Fruit fly (Drosophila melanogaster) whole organism, embryonic: ENCODE data around the gene Dhdds.
A peak's percentile ranks its signal among the peaks of the same experiment; 100 is the strongest.

Experiments used
- ATbp ChIP-seq: fragments of 200-800 bp; sonication (Bioruptor generic); optimal IDR thresholded peaks from 2 replicates; lab custom pipeline; 2017; ENCODE audit warnings: missing biosample characterization, mild to moderate bottlenecking, missing genetic modification characterization, missing genetic modification reagents
- CG1024 ChIP-seq: fragments of 200-800 bp; sonication (Bioruptor generic); IDR thresholded peaks from 2 replicates; pipeline ENCODE4 v1.3.6; 2022; ENCODE audit warnings: missing biosample characterization, missing genetic modification characterization
- CG10267 ChIP-seq: fragments of 200-800 bp; sonication (Bioruptor generic); optimal IDR thresholded peaks from 2 replicates; lab custom pipeline; 2018; ENCODE audit warnings: missing biosample characterization, mild to moderate bottlenecking, missing genetic modification characterization, moderate library complexity
- CG10366 ChIP-seq: fragments of 200-800 bp; sonication (Bioruptor generic); IDR thresholded peaks from 2 replicates; pipeline ENCODE4 v1.3.6; 2022; ENCODE audit warnings: missing biosample characterization, missing genetic modification characterization
- CG10979 ChIP-seq: fragments of 200-800 bp; sonication (Bioruptor generic); optimal IDR thresholded peaks from 2 replicates; lab custom pipeline; 2018; ENCODE audit warnings: missing biosample characterization, mild to moderate bottlenecking, missing genetic modification characterization, moderate library complexity
- CG11504 ChIP-seq: fragments of 200-800 bp; sonication (Bioruptor generic); optimal IDR thresholded peaks from 3 replicates; lab custom pipeline; 2019; ENCODE audit warnings: missing biosample characterization, mild to moderate bottlenecking, missing genetic modification characterization, moderate library complexity
- CG12769 ChIP-seq: fragments of 200-800 bp; sonication (Bioruptor generic); optimal IDR thresholded peaks from 2 replicates; lab custom pipeline; 2019; ENCODE audit warnings: missing biosample characterization, mild to moderate bottlenecking, missing genetic modification characterization, moderate library complexity
- CG13424 ChIP-seq: fragments of 200-800 bp; sonication (Bioruptor generic); optimal IDR thresholded peaks from 2 replicates; lab custom pipeline; 2019; ENCODE audit warnings: missing biosample characterization, mild to moderate bottlenecking, missing genetic modification characterization, moderate library complexity
- CG14710 ChIP-seq: fragments of 200-800 bp; sonication (Bioruptor generic); optimal IDR thresholded peaks from 3 replicates; lab custom pipeline; 2019; ENCODE audit warnings: missing biosample characterization, mild to moderate bottlenecking, missing genetic modification characterization, moderate library complexity
- CG1529 ChIP-seq: fragments of 200-800 bp; sonication (Bioruptor generic); optimal IDR thresholded peaks from 3 replicates; lab custom pipeline; 2018; ENCODE audit warnings: missing biosample characterization, missing genetic modification characterization
- CG16863 ChIP-seq: fragments of 200-800 bp; sonication (Bioruptor generic); optimal IDR thresholded peaks from 3 replicates; lab custom pipeline; 2016; ENCODE audit warnings: missing biosample characterization, missing genetic modification characterization
- CG17359 ChIP-seq: fragments of 200-800 bp; sonication (Bioruptor generic); optimal IDR thresholded peaks from 3 replicates; lab custom pipeline; 2018; ENCODE audit warnings: missing biosample characterization, mild to moderate bottlenecking, missing genetic modification characterization, moderate library complexity
- CG17361 ChIP-seq: fragments of 200-800 bp; sonication (Bioruptor generic); IDR thresholded peaks from 3 replicates; pipeline ENCODE4 v1.3.6; 2022; ENCODE audit warnings: missing biosample characterization, missing genetic modification characterization
- CG18262 ChIP-seq: fragments of 200-800 bp; optimal IDR thresholded peaks from 3 replicates; lab custom pipeline; 2019; ENCODE audit warnings: missing biosample characterization, mild to moderate bottlenecking, missing genetic modification characterization, moderate library complexity
- CG2875 ChIP-seq: fragments of 200-800 bp; sonication (Bioruptor generic); optimal IDR thresholded peaks from 2 replicates; lab custom pipeline; 2017; ENCODE audit warnings: missing biosample characterization, mild to moderate bottlenecking, missing genetic modification characterization, missing genetic modification reagents
- CG3065 ChIP-seq: fragments of 200-800 bp; sonication (Bioruptor generic); optimal IDR thresholded peaks from 2 replicates; lab custom pipeline; 2016; ENCODE audit warnings: missing biosample characterization, missing genetic modification characterization
- CG32532 ChIP-seq: fragments of 200-800 bp; sonication (Bioruptor generic); IDR thresholded peaks from 2 replicates; pipeline ENCODE4 v1.3.6; 2022; ENCODE audit warnings: missing biosample characterization, missing genetic modification characterization
- CG43689 ChIP-seq: fragments of 200-800 bp; sonication (Bioruptor generic); IDR thresholded peaks from 2 replicates; pipeline ENCODE4 v1.3.6; 2022; ENCODE audit warnings: missing biosample characterization, missing genetic modification characterization
- CG4424 ChIP-seq: fragments of 200-800 bp; sonication (Bioruptor generic); optimal IDR thresholded peaks from 3 replicates; lab custom pipeline; 2016; ENCODE audit warnings: missing biosample characterization, missing genetic modification characterization
- CG8388 ChIP-seq: fragments of 200-800 bp; sonication (Bioruptor generic); optimal IDR thresholded peaks from 2 replicates; lab custom pipeline; 2019; ENCODE audit warnings: missing biosample characterization, mild to moderate bottlenecking, missing genetic modification characterization, moderate library complexity
- CG8924 ChIP-seq: fragments of 200-800 bp; optimal IDR thresholded peaks from 3 replicates; lab custom pipeline; 2019; ENCODE audit warnings: missing biosample characterization, mild to moderate bottlenecking, missing genetic modification characterization, moderate library complexity
- Eip74EF ChIP-seq, 2 experiments: fragments of 200-800 bp in 1 of 2; fragments of >200 bp in 1 of 2; sonication (Bioruptor generic) in 1 of 2; optimal IDR thresholded peaks; 2 replicates each; lab custom pipeline; 2017 to 2019; ENCODE audit warnings: missing biosample characterization in 2 of 2, missing genetic modification characterization in 2 of 2, mild to moderate bottlenecking in 1 of 2, moderate library complexity in 1 of 2
- Gug ChIP-seq: fragments of 200-800 bp; sonication (Bioruptor generic); IDR thresholded peaks from 4 replicates; pipeline ENCODE4 v1.3.6; 2022; ENCODE audit warnings: missing biosample characterization, missing genetic modification characterization
- HLH3B ChIP-seq: fragments of 200-800 bp; sonication (Bioruptor generic); IDR thresholded peaks from 2 replicates; pipeline ENCODE4 v1.3.6; 2022; ENCODE audit warnings: missing biosample characterization, missing genetic modification characterization
- Med ChIP-seq: fragments of 200-800 bp; sonication (Bioruptor generic); peaks from one replicate; lab custom pipeline; 2016; ENCODE audit warnings: missing biosample characterization, missing genetic modification characterization, mild to moderate bottlenecking, inconsistent platforms, moderate library complexity
- NK7.1 ChIP-seq: fragments of 200-800 bp; sonication (Bioruptor generic); optimal IDR thresholded peaks from 3 replicates; lab custom pipeline; 2016; ENCODE audit warnings: missing biosample characterization, missing genetic modification characterization
- Oli ChIP-seq: fragments of 200-800 bp; sonication (Bioruptor generic); optimal IDR thresholded peaks from 2 replicates; lab custom pipeline; 2018; ENCODE audit warnings: missing biosample characterization, mild to moderate bottlenecking, missing genetic modification characterization, moderate library complexity
- Sox100B ChIP-seq: fragments of 200-800 bp; sonication (Bioruptor generic); optimal IDR thresholded peaks from 3 replicates; lab custom pipeline; 2018; ENCODE audit warnings: missing biosample characterization, mild to moderate bottlenecking, missing genetic modification characterization
- Sox102F ChIP-seq: fragments of 200-800 bp; sonication (Bioruptor generic); optimal IDR thresholded peaks from 2 replicates; lab custom pipeline; 2018; ENCODE audit warnings: missing biosample characterization, mild to moderate bottlenecking, missing genetic modification characterization, moderate library complexity
- al ChIP-seq: fragments of 200-800 bp; sonication (Bioruptor generic); IDR thresholded peaks from 2 replicates; pipeline ENCODE4 v1.3.6; 2022; ENCODE audit warnings: missing biosample characterization, missing genetic modification characterization
- ara ChIP-seq: fragments of 200-800 bp; sonication (Bioruptor generic); IDR thresholded peaks from 2 replicates; pipeline ENCODE4 v1.3.6; 2022; ENCODE audit warnings: missing biosample characterization, missing genetic modification characterization
- az2 ChIP-seq: fragments of 200-800 bp; sonication (Bioruptor generic); optimal IDR thresholded peaks from 3 replicates; lab custom pipeline; 2016; ENCODE audit warnings: missing biosample characterization, missing genetic modification characterization
- bsh ChIP-seq, 2 experiments: fragments of 200-800 bp; sonication (Bioruptor generic); optimal IDR thresholded peaks; 2 replicates each; lab custom pipeline; 2017 to 2018; ENCODE audit warnings: mild to moderate bottlenecking in 2 of 2, missing biosample characterization in 2 of 2, missing genetic modification characterization in 2 of 2, moderate library complexity in 1 of 2
- chif ChIP-seq, 2 experiments: fragments of 200-800 bp; sonication (Bioruptor generic); optimal IDR thresholded peaks; 3 replicates each; lab custom pipeline; 2016; ENCODE audit warnings: missing biosample characterization in 2 of 2, missing genetic modification characterization in 2 of 2
- chn ChIP-seq: fragments of 200-800 bp; sonication (Bioruptor generic); optimal IDR thresholded peaks from 2 replicates; lab custom pipeline; 2016; ENCODE audit warnings: missing biosample characterization, missing genetic modification characterization
- ems ChIP-seq: fragments of 200-800 bp; sonication (Bioruptor generic); optimal IDR thresholded peaks from 3 replicates; lab custom pipeline; 2016; ENCODE audit warnings: missing biosample characterization, missing genetic modification characterization
- ewg ChIP-seq: fragments of 200-800 bp; sonication (Bioruptor generic); optimal IDR thresholded peaks from 3 replicates; lab custom pipeline; 2017; ENCODE audit warnings: mild to moderate bottlenecking, missing biosample characterization, missing genetic modification reagents, missing genetic modification characterization
- gsb-n ChIP-seq: fragments of 200-800 bp; sonication (Bioruptor generic); optimal IDR thresholded peaks from 3 replicates; lab custom pipeline; 2018; ENCODE audit warnings: missing biosample characterization, mild to moderate bottlenecking, missing genetic modification characterization
- otp ChIP-seq: fragments of 200-800 bp; sonication (Bioruptor generic); IDR thresholded peaks from 3 replicates; pipeline ENCODE4, ENCODE4 v1.3.6; 2022; ENCODE audit warnings: missing biosample characterization, missing genetic modification characterization
- row ChIP-seq: fragments of 200-800 bp; sonication (Bioruptor generic); IDR thresholded peaks from 3 replicates; pipeline ENCODE4 v1.3.6; 2022; ENCODE audit warnings: missing biosample characterization, missing genetic modification characterization
- sc ChIP-seq, 3 experiments: fragments of >200 bp in 2 of 3; fragments of 200-800 bp in 1 of 3; sonication (Bioruptor generic) in 1 of 3; optimal IDR thresholded peaks; 2 replicates in 2 of 3; 3 replicates in 1 of 3; lab custom pipeline; 2017; ENCODE audit warnings: mild to moderate bottlenecking in 1 of 3, missing biosample characterization in 1 of 3, missing genetic modification characterization in 1 of 3, missing genetic modification reagents in 1 of 3
- sens ChIP-seq: fragments of 200-800 bp; sonication (Bioruptor generic); peaks from one replicate; lab custom pipeline; 2016; ENCODE audit warnings: missing biosample characterization, missing genetic modification characterization
- sim ChIP-seq: fragments of 200-800 bp; sonication (Bioruptor generic); IDR thresholded peaks from 2 replicates; pipeline ENCODE4 v1.3.6; 2022; ENCODE audit warnings: missing biosample characterization, missing genetic modification characterization
- sisA ChIP-seq: fragments of 200-800 bp; sonication (Bioruptor generic); IDR thresholded peaks from 2 replicates; pipeline ENCODE4 v1.3.6; 2022; ENCODE audit warnings: missing biosample characterization, missing genetic modification characterization
- tll ChIP-seq, 2 experiments: fragments of 200-800 bp in 1 of 2; fragments of >200 bp in 1 of 2; sonication (Bioruptor generic) in 1 of 2; optimal IDR thresholded peaks; 2 replicates each; lab custom pipeline; 2017 to 2019; ENCODE audit warnings: missing biosample characterization in 2 of 2, missing genetic modification characterization in 2 of 2, mild to moderate bottlenecking in 1 of 2, moderate library complexity in 1 of 2
- trem ChIP-seq: fragments of 200-800 bp; optimal IDR thresholded peaks from 3 replicates; lab custom pipeline; 2019; ENCODE audit warnings: missing biosample characterization, mild to moderate bottlenecking, missing genetic modification characterization, moderate library complexity
- vnd ChIP-seq: fragments of 200-800 bp; sonication (Bioruptor generic); IDR thresholded peaks from 3 replicates; pipeline ENCODE4 v1.3.6; 2022; ENCODE audit warnings: missing biosample characterization, missing genetic modification characterization; ENCODE audit not compliant: partially characterized antibody

Dhdds gene

dm6 chrX:7975516-7976257, 42.5 kb upstream of the Dhdds start:
- TF ChIP-seq trem (tag; lab: Kevin White, UChicago) (peak; percentile 4), row (GFP tag; lab: Robert Waterston, UW) (peak; percentile 32; the same call in 1 of the 3 replicates), CG3065 (GFP tag; lab: Kevin White, UChicago) (no peak), CG10366 (GFP tag; lab: Robert Waterston, UW) (peak; percentile 36; the same call in 1 of the 2 replicates), CG18262 (peak; percentile 49), CG32532 (GFP tag; lab: Robert Waterston, UW) (no peak), sisA (GFP tag; lab: Robert Waterston, UW) (peak; percentile 48), sens (GFP tag; lab: Kevin White, UChicago) (peak; percentile 91), ems (peak; percentile 9), tll (GFP tag; optimal IDR thresholded peaks at IDR 0.05; lab: Kevin White, UChicago) (no peak), CG12769 (tag; lab: Kevin White, UChicago) (no peak), NK7.1 (GFP tag; lab: Kevin White, UChicago) (no peak), sc (optimal IDR thresholded peaks at IDR 0.05; lab: Kevin White, UChicago) (no peak), sc (GFP tag; optimal IDR thresholded peaks at IDR 0.05; lab: Kevin White, UChicago) (no peak), ewg (GFP tag; lab: Kevin White, UChicago) (peak; percentile 10), sim (GFP tag; lab: Robert Waterston, UW) (0 out of 2 replicates have a peak, but pooled peaks have one; percentile 20), CG13424 (tag; lab: Kevin White, UChicago) (peak; percentile 21), Med (GFP tag; lab: Kevin White, UChicago) (peak; percentile 77), ATbp (peak; percentile 34), bsh (GFP tag; optimal IDR thresholded peaks at IDR 0.05; lab: Kevin White, UChicago) (peak in 1 of 2 experiments; percentile 73), CG17361 (GFP tag; lab: Robert Waterston, UW) (0 out of 3 replicates have a peak, but pooled peaks have one; percentile 33), CG16863 (GFP tag; lab: Kevin White, UChicago) (no peak), Oli (tag; lab: Kevin White, UChicago) (peak; percentile 42), CG43689 (GFP tag; lab: Robert Waterston, UW) (0 out of 2 replicates have a peak, but pooled peaks have one; percentile 8), Sox100B (GFP tag; lab: Kevin White, UChicago) (peak; percentile 10), chif (GFP tag; optimal IDR thresholded peaks at IDR 0.05; lab: Kevin White, UChicago) (peak in 1 of 2 experiments; percentile 31), az2 (peak; percentile 38), gsb-n (tag; lab: Kevin White, UChicago) (peak; percentile 31), CG1529 (GFP tag; lab: Kevin White, UChicago) (peak; percentile 2), CG1024 (GFP tag; lab: Robert Waterston, UW) (0 out of 2 replicates have a peak, but pooled peaks have one; percentile 4), CG10267 (peak; percentile 20), CG8924 (tag; lab: Kevin White, UChicago) (peak; percentile 8), vnd (GFP tag; lab: Robert Waterston, UW) (no peak), al (GFP tag; lab: Robert Waterston, UW) (no peak), CG8388 (GFP tag; lab: Kevin White, UChicago) (peak; percentile 37), Gug (no peak), ara (GFP tag; lab: Robert Waterston, UW) (no peak), Eip74EF (GFP tag; optimal IDR thresholded peaks at IDR 0.05; lab: Kevin White, UChicago) (peak in 1 of 2 experiments; percentile 32), CG14710 (peak; percentile 9), CG10979 (tag; lab: Kevin White, UChicago) (peak; percentile 49), otp (0 out of 3 replicates have a peak, but pooled peaks have one; percentile 23), CG17359 (tag; lab: Kevin White, UChicago) (peak; percentile 48), Sox102F (peak; percentile 77), CG2875 (GFP tag; lab: Kevin White, UChicago) (peak; percentile 26), CG4424 (GFP tag; lab: Kevin White, UChicago) (peak; percentile 14), CG11504 (tag; lab: Kevin White, UChicago) (peak; percentile 56), chn (GFP tag; lab: Kevin White, UChicago) (peak; percentile 28), HLH3B (0 out of 2 replicates have a peak, but pooled peaks have one; percentile 26)
